Fruit fly (Drosophila melanogaster): Measurements from ENCODE around the gene Tim9a.

Gene Tim9a

DNA sequence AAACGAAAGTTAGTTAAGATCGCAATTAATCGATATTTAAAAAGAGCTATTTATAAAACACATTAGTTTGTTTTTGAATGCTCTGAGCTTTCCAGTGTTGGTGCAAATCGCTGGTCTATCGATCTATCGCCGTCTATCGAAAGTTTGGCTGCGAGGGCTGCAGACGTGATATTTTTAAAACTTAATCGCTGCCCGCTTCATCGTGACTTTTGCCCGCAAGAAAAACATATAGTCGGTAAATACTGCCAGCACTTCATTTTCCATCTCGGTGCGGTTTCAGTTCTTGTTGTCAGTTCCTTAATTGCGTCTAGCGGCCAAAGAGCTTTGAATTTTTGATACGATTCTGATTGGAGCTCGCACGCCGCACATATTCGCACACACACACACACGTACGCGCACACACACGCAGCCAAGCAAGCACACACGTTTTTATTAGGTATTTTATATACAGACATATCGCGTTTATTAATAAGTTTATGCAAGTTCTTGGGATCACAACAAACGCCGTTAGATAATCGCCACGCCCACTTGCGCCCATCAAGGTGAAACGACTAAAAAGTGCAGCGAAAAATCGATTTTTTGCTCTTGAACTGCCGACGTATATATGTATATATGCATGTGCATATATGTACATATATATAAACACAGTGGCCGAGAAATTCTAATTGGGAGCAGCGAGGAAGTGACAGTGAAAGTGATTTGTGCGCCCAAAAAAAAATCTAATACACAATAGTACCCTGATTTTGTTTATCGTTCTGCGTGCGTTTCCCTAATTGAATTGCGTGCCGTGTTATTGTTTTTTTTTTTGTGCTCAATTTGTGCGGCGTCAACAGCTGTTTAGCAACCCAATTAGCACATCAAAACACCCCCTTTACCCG, 13.9 kb upstream of the Tim9a start (continued):
- TF ChIP-seq pan (optimal IDR thresholded peaks at IDR 0.05): no peak
- no peak for TF ChIP-seq pan (GFP tag; optimal IDR thresholded peaks at IDR 0.05 in 1 of 2, IDR thresholded peaks at IDR 0.05 in 1 of 2)
- TF ChIP-seq shn (GFP tag; optimal IDR thresholded peaks at IDR 0.05): no peak
- TF ChIP-seq NFAT (GFP tag; IDR thresholded peaks at IDR 0.05): no peak
- TF ChIP-seq CG18764 (GFP tag; optimal IDR thresholded peaks at IDR 0.05): no peak
- TF ChIP-seq CrebB (tag; optimal IDR thresholded peaks at IDR 0.05): no peak
- TF ChIP-seq Antp (GFP tag; optimal IDR thresholded peaks at IDR 0.05): peak; percentile 8
- TF ChIP-seq Adf1 (GFP tag; IDR thresholded peaks at IDR 0.05): peak; percentile 19; the same call in 1 of the 2 replicates
- no peak for TF ChIP-seq CG11398 (GFP tag; optimal IDR thresholded peaks at IDR 0.05)
- no peak for TF ChIP-seq seq (GFP tag; IDR thresholded peaks at IDR 0.05)
- no peak for TF ChIP-seq CG4404 (GFP tag; IDR thresholded peaks at IDR 0.05)
- no peak for TF ChIP-seq Hmx (GFP tag; optimal IDR thresholded peaks at IDR 0.05)
- peak; percentile 2 for TF ChIP-seq CG12391 (tag; optimal IDR thresholded peaks at IDR 0.05)
- TF ChIP-seq CG8765 (GFP tag; IDR thresholded peaks at IDR 0.05): no peak
- no peak for TF ChIP-seq CG2678 (tag; optimal IDR thresholded peaks at IDR 0.05)
- no peak for TF ChIP-seq CG11093 (GFP tag; IDR thresholded peaks at IDR 0.05)
- no peak for TF ChIP-seq CG12219 (GFP tag; optimal IDR thresholded peaks at IDR 0.05)
- TF ChIP-seq sug (tag; optimal IDR thresholded peaks at IDR 0.05): no peak
- TF ChIP-seq jumu (GFP tag; optimal IDR thresholded peaks at IDR 0.05): no peak
- TF ChIP-seq CG5953 (GFP tag; IDR thresholded peaks at IDR 0.05): no peak
- no peak for TF ChIP-seq crc (GFP tag; optimal IDR thresholded peaks at IDR 0.05)
- no peak for TF ChIP-seq cas (GFP tag; IDR thresholded peaks at IDR 0.05)
- TF ChIP-seq CG14441 (GFP tag; IDR thresholded peaks at IDR 0.05): peak; percentile 34; the same call in 1 of the 2 replicates
- no peak for TF ChIP-seq CG16779 (GFP tag; IDR thresholded peaks at IDR 0.05)
- peak; percentile 51; the same call in 2 of the 3 replicates for TF ChIP-seq CG34224 (GFP tag; IDR thresholded peaks at IDR 0.05; ENCODE audit: partially characterized antibody)
- no peak for TF ChIP-seq tup (GFP tag; optimal IDR thresholded peaks at IDR 0.05)
- 0 out of 3 replicates have a peak, but pooled peaks have one; percentile 21 for TF ChIP-seq CG34422 (GFP tag; IDR thresholded peaks at IDR 0.05)
- TF ChIP-seq E2f1 (GFP tag; IDR thresholded peaks at IDR 0.05): no peak
- no peak for TF ChIP-seq CG14965 (GFP tag; optimal IDR thresholded peaks at IDR 0.05; ENCODE audit: borderline replicate concordance)
- TF ChIP-seq exex (tag; optimal IDR thresholded peaks at IDR 0.05): peak; percentile 62
- TF ChIP-seq ash1 (GFP tag; optimal IDR thresholded peaks at IDR 0.05): no peak
- no peak for TF ChIP-seq CG13424 (tag; optimal IDR thresholded peaks at IDR 0.05)
- no peak for TF ChIP-seq Hey (tag; optimal IDR thresholded peaks at IDR 0.05)
- TF ChIP-seq Nf-YB (GFP tag; optimal IDR thresholded peaks at IDR 0.05): peak; percentile 49
- TF ChIP-seq NfI (GFP tag; optimal IDR thresholded peaks at IDR 0.05): no peak
- no peak for TF ChIP-seq Hsf (GFP tag; optimal IDR thresholded peaks at IDR 0.05)
- TF ChIP-seq CG18619 (GFP tag; optimal IDR thresholded peaks at IDR 0.05): no peak
- TF ChIP-seq Ravus (GFP tag; IDR thresholded peaks at IDR 0.05): no peak
- TF ChIP-seq tap (tag; optimal IDR thresholded peaks at IDR 0.05): no peak
- peak; percentile 13 for TF ChIP-seq HLH54F (GFP tag; optimal IDR thresholded peaks at IDR 0.05)
- TF ChIP-seq h (optimal IDR thresholded peaks at IDR 0.05): no peak
- TF ChIP-seq amos (GFP tag; IDR thresholded peaks at IDR 0.05; ENCODE audit: partially characterized antibody): peak; percentile 66; the same call in 1 of the 2 replicates
- no peak for TF ChIP-seq nom (GFP tag; optimal IDR thresholded peaks at IDR 0.05)
- TF ChIP-seq CG1832 (GFP tag; optimal IDR thresholded peaks at IDR 0.05): no peak
- TF ChIP-seq CG4730 (GFP tag; IDR thresholded peaks at IDR 0.05): no peak
- TF ChIP-seq CG13287 (GFP tag; IDR thresholded peaks at IDR 0.05; ENCODE audit: partially characterized antibody): peak; percentile 76
- peak; percentile 2 for TF ChIP-seq CG34376 (GFP tag; optimal IDR thresholded peaks at IDR 0.05)
- TF ChIP-seq CG7963 (GFP tag; IDR thresholded peaks at IDR 0.05; ENCODE audit: partially characterized antibody): 0 out of 3 replicates have a peak, but pooled peaks have one; percentile 42
- no peak for TF ChIP-seq corto (GFP tag; optimal IDR thresholded peaks at IDR 0.05)
- TF ChIP-seq Nf-YA (GFP tag; IDR thresholded peaks at IDR 0.05): no peak
